Fruit fly (Drosophila melanogaster) whole organism, embryonic: ENCODE results near the gene IntS10.

Experiments
- Bgb ChIP-seq: fragments of 200-800 bp; sonication (Bioruptor generic); IDR thresholded peaks from 2 replicates; pipeline ENCODE4 v1.3.6; 2022; ENCODE audit warnings: missing biosample characterization, missing genetic modification characterization; ENCODE audit not compliant: partially characterized antibody
- Blimp-1 ChIP-seq: fragments of 200-800 bp; sonication (Bioruptor generic); optimal IDR thresholded peaks from 3 replicates; lab custom pipeline; 2018; ENCODE audit warnings: missing biosample characterization, missing genetic modification characterization, mild to moderate bottlenecking, moderate library complexity, missing genetic modification reagents
- BtbVII ChIP-seq: fragments of 200-800 bp; sonication (Bioruptor generic); optimal IDR thresholded peaks from 3 replicates; lab custom pipeline; 2017; ENCODE audit warnings: missing biosample characterization, mild to moderate bottlenecking, missing genetic modification characterization
- CG10267 ChIP-seq: fragments of 200-800 bp; sonication (Bioruptor generic); optimal IDR thresholded peaks from 2 replicates; lab custom pipeline; 2018; ENCODE audit warnings: missing biosample characterization, mild to moderate bottlenecking, missing genetic modification characterization, moderate library complexity
- CG12769 ChIP-seq: fragments of 200-800 bp; sonication (Bioruptor generic); optimal IDR thresholded peaks from 2 replicates; lab custom pipeline; 2019; ENCODE audit warnings: missing biosample characterization, mild to moderate bottlenecking, missing genetic modification characterization, moderate library complexity
- CG13894 ChIP-seq: fragments of 200-800 bp; sonication (Bioruptor generic); optimal IDR thresholded peaks from 3 replicates; lab custom pipeline; 2018; ENCODE audit warnings: missing biosample characterization, mild to moderate bottlenecking, missing genetic modification characterization, moderate library complexity
- CG14965 ChIP-seq: fragments of 200-800 bp; sonication (Bioruptor generic); optimal IDR thresholded peaks from 2 replicates; lab custom pipeline; 2016; ENCODE audit warnings: missing biosample characterization, missing genetic modification characterization, borderline replicate concordance
- CG15269 ChIP-seq: fragments of 200-800 bp; sonication (Bioruptor generic); optimal IDR thresholded peaks from 2 replicates; lab custom pipeline; 2018; ENCODE audit warnings: missing biosample characterization, mild to moderate bottlenecking, missing genetic modification characterization, moderate library complexity
- CG15696 ChIP-seq: fragments of 200-800 bp; sonication (Bioruptor generic); optimal IDR thresholded peaks from 2 replicates; lab custom pipeline; 2019; ENCODE audit warnings: missing biosample characterization, mild to moderate bottlenecking, missing genetic modification characterization, moderate library complexity
- CG18011 ChIP-seq: fragments of 200-800 bp; sonication (Bioruptor generic); optimal IDR thresholded peaks from 2 replicates; lab custom pipeline; 2017; ENCODE audit warnings: missing biosample characterization, missing genetic modification characterization, mild to moderate bottlenecking, moderate library complexity, missing genotype
- CG2116 ChIP-seq: fragments of 200-800 bp; sonication (Bioruptor generic); optimal IDR thresholded peaks from 3 replicates; lab custom pipeline; 2018; ENCODE audit warnings: missing biosample characterization, mild to moderate bottlenecking, missing genetic modification characterization
- CG4328 ChIP-seq: fragments of 200-800 bp; sonication (Bioruptor generic); optimal IDR thresholded peaks from 3 replicates; lab custom pipeline; 2017; ENCODE audit warnings: missing biosample characterization, missing genetic modification reagents, missing genetic modification characterization
- CG5245 ChIP-seq: fragments of 200-800 bp; sonication (Bioruptor generic); optimal IDR thresholded peaks from 3 replicates; lab custom pipeline; 2016; ENCODE audit warnings: missing biosample characterization, missing genetic modification characterization
- CG6791 ChIP-seq: fragments of 200-800 bp; sonication (Bioruptor generic); IDR thresholded peaks from 3 replicates; pipeline ENCODE4 v1.3.6; 2022; ENCODE audit warnings: missing biosample characterization, missing genetic modification characterization; ENCODE audit not compliant: partially characterized antibody
- CG7745 ChIP-seq: fragments of 200-800 bp; sonication (Bioruptor generic); optimal IDR thresholded peaks from 2 replicates; lab custom pipeline; 2018; ENCODE audit warnings: missing biosample characterization, mild to moderate bottlenecking, missing genetic modification characterization, moderate library complexity
- CG7963 ChIP-seq: fragments of 200-800 bp; sonication (Bioruptor generic); IDR thresholded peaks from 3 replicates; pipeline ENCODE4 v1.3.6; 2022; ENCODE audit warnings: missing biosample characterization, missing genetic modification characterization; ENCODE audit not compliant: partially characterized antibody
- CG8281 ChIP-seq: fragments of 200-800 bp; sonication (Bioruptor generic); optimal IDR thresholded peaks from 2 replicates; lab custom pipeline; 2018; ENCODE audit warnings: missing biosample characterization, mild to moderate bottlenecking, missing genetic modification characterization, moderate library complexity
- CG8359 ChIP-seq: fragments of 200-800 bp; sonication (Bioruptor generic); optimal IDR thresholded peaks from 2 replicates; lab custom pipeline; 2017; ENCODE audit warnings: missing biosample characterization, mild to moderate bottlenecking, missing genetic modification characterization, borderline replicate concordance
- CG8478 ChIP-seq: fragments of >200 bp; optimal IDR thresholded peaks from 2 replicates; lab custom pipeline; 2018
- CG9876 ChIP-seq: fragments of 200-800 bp; sonication (Bioruptor generic); optimal IDR thresholded peaks from 2 replicates; lab custom pipeline; 2016; ENCODE audit warnings: missing biosample characterization, missing genetic modification characterization
- CTCF ChIP-seq: fragments of 200-800 bp; sonication (Bioruptor generic); optimal IDR thresholded peaks from 2 replicates; lab custom pipeline; 2017; ENCODE audit warnings: missing biosample characterization, mild to moderate bottlenecking, missing genetic modification characterization, moderate library complexity
- Dll ChIP-seq: fragments of 200-800 bp; sonication (Bioruptor generic); IDR thresholded peaks from 4 replicates; pipeline ENCODE4 v1.3.6; 2022; ENCODE audit warnings: missing biosample characterization, missing genetic modification characterization; ENCODE audit not compliant: partially characterized antibody
- Hr51 ChIP-seq, 2 experiments: fragments of 200-800 bp; sonication (Bioruptor generic); optimal IDR thresholded peaks; 2 replicates in 1 of 2; 3 replicates in 1 of 2; lab custom pipeline; 2016 to 2018; ENCODE audit warnings: missing biosample characterization in 2 of 2, missing genetic modification characterization in 2 of 2, mild to moderate bottlenecking in 1 of 2, moderate library complexity in 1 of 2
- Nf-YB ChIP-seq: fragments of 200-800 bp; sonication (Bioruptor generic); optimal IDR thresholded peaks from 3 replicates; lab custom pipeline; 2019; ENCODE audit warnings: missing biosample characterization, mild to moderate bottlenecking, missing genetic modification characterization, moderate library complexity
- Optix ChIP-seq: fragments of 200-800 bp; sonication (Bioruptor generic); IDR thresholded peaks from 3 replicates; pipeline ENCODE4 v1.3.6; 2022; ENCODE audit warnings: missing biosample characterization, missing genetic modification characterization
- Rfx ChIP-seq: fragments of 200-800 bp; sonication (Bioruptor generic); IDR thresholded peaks from 2 replicates; pipeline ENCODE4 v1.3.6; 2022; ENCODE audit warnings: missing biosample characterization, missing genetic modification characterization
- Scr ChIP-seq: fragments of 200-800 bp; sonication (Bioruptor generic); IDR thresholded peaks from 2 replicates; pipeline ENCODE4 v1.3.6; 2022; ENCODE audit warnings: missing biosample characterization, missing genetic modification characterization; ENCODE audit not compliant: partially characterized antibody
- Sox102F ChIP-seq: fragments of 200-800 bp; sonication (Bioruptor generic); optimal IDR thresholded peaks from 2 replicates; lab custom pipeline; 2018; ENCODE audit warnings: missing biosample characterization, mild to moderate bottlenecking, missing genetic modification characterization, moderate library complexity
- ab ChIP-seq: fragments of 200-800 bp; sonication (Bioruptor generic); optimal IDR thresholded peaks from 2 replicates; lab custom pipeline; 2016; ENCODE audit warnings: missing biosample characterization, missing genetic modification characterization
- dan ChIP-seq: fragments of 200-800 bp; sonication (Bioruptor generic); IDR thresholded peaks from 2 replicates; pipeline ENCODE4 v1.3.6; 2022; ENCODE audit warnings: missing biosample characterization, missing genetic modification characterization
- dati ChIP-seq: fragments of 200-800 bp; sonication (Bioruptor generic); IDR thresholded peaks from 2 replicates; pipeline ENCODE4 v1.3.6; 2022; ENCODE audit warnings: missing biosample characterization, missing genetic modification characterization
- fd102C ChIP-seq: fragments of 200-800 bp; sonication (Bioruptor generic); optimal IDR thresholded peaks from 2 replicates; lab custom pipeline; 2018; ENCODE audit warnings: missing biosample characterization, mild to moderate bottlenecking, missing genetic modification characterization, moderate library complexity
- gro ChIP-seq: fragments of 200-800 bp; sonication (Bioruptor generic); optimal IDR thresholded peaks from 2 replicates; lab custom pipeline; 2016; ENCODE audit warnings: missing biosample characterization, missing genetic modification characterization
- h ChIP-seq: fragments of >200 bp; optimal IDR thresholded peaks from 2 replicates; lab custom pipeline; 2017
- hth ChIP-seq: fragments of >200 bp; optimal IDR thresholded peaks from 2 replicates; lab custom pipeline; 2017; ENCODE audit warnings: inconsistent platforms
- lov ChIP-seq, 2 experiments: fragments of 200-800 bp in 1 of 2; fragments of >200 bp in 1 of 2; sonication (Bioruptor generic) in 1 of 2; IDR thresholded peaks in 1 of 2; optimal IDR thresholded peaks in 1 of 2; 2 replicates in 1 of 2; 3 replicates in 1 of 2; pipeline versions ENCODE4 v1.3.6 to Lab custom; 2017 to 2022; ENCODE audit warnings: missing biosample characterization in 1 of 2, missing genetic modification characterization in 1 of 2
- mam ChIP-seq: fragments of 200-800 bp; sonication (Bioruptor generic); optimal IDR thresholded peaks from 3 replicates; lab custom pipeline; 2016; ENCODE audit warnings: missing biosample characterization, missing genetic modification characterization
- nom ChIP-seq: fragments of 200-800 bp; sonication (Bioruptor generic); optimal IDR thresholded peaks from 2 replicates; lab custom pipeline; 2017; ENCODE audit warnings: missing biosample characterization, missing genetic modification characterization, mild to moderate bottlenecking, moderate library complexity, missing genetic modification reagents
- sc ChIP-seq, 3 experiments: fragments of >200 bp in 2 of 3; fragments of 200-800 bp in 1 of 3; sonication (Bioruptor generic) in 1 of 3; optimal IDR thresholded peaks; 2 replicates in 2 of 3; 3 replicates in 1 of 3; lab custom pipeline; 2017; ENCODE audit warnings: mild to moderate bottlenecking in 1 of 3, missing biosample characterization in 1 of 3, missing genetic modification characterization in 1 of 3, missing genetic modification reagents in 1 of 3
- sima ChIP-seq: fragments of 200-800 bp; sonication (Bioruptor generic); optimal IDR thresholded peaks from 2 replicates; lab custom pipeline; 2016; ENCODE audit warnings: missing biosample characterization, missing genetic modification characterization
- stwl ChIP-seq: fragments of 200-800 bp; sonication (Bioruptor generic); optimal IDR thresholded peaks from 3 replicates; lab custom pipeline; 2018; ENCODE audit warnings: missing biosample characterization, mild to moderate bottlenecking, missing genetic modification characterization, moderate library complexity
- tap ChIP-seq: fragments of 200-800 bp; optimal IDR thresholded peaks from 3 replicates; lab custom pipeline; 2019; ENCODE audit warnings: missing biosample characterization, mild to moderate bottlenecking, missing genetic modification characterization, moderate library complexity
- toy ChIP-seq: fragments of 200-800 bp; sonication (Bioruptor generic); IDR thresholded peaks from 2 replicates; pipeline ENCODE4 v1.3.6; 2022; ENCODE audit warnings: missing biosample characterization, missing genetic modification characterization
- vnd ChIP-seq: fragments of 200-800 bp; sonication (Bioruptor generic); IDR thresholded peaks from 3 replicates; pipeline ENCODE4 v1.3.6; 2022; ENCODE audit warnings: missing biosample characterization, missing genetic modification characterization; ENCODE audit not compliant: partially characterized antibody
- wor ChIP-seq: fragments of 200-800 bp; sonication (Bioruptor generic); IDR thresholded peaks from 2 replicates; pipeline ENCODE4 v1.3.6; 2022; ENCODE audit warnings: missing biosample characterization, missing genetic modification characterization
- z ChIP-seq: fragments of 200-800 bp; sonication (Bioruptor generic); IDR thresholded peaks from 3 replicates; pipeline ENCODE4 v1.3.6; 2022; ENCODE audit warnings: missing biosample characterization, missing genetic modification characterization
- zen2 ChIP-seq: fragments of 200-800 bp; sonication (Bioruptor generic); IDR thresholded peaks from 3 replicates; pipeline ENCODE4 v1.3.6; 2022; ENCODE audit warnings: missing biosample characterization, missing genetic modification characterization; ENCODE audit not compliant: partially characterized antibody

The IntS10 gene

dm6 chr3L:3785002-3785661 lies 21.4 kb upstream of the IntS10 start (continued):
- TF ChIP-seq gro (GFP tag; lab: Kevin White, UChicago), result peak; percentile 63
- TF ChIP-seq ab (GFP tag; lab: Kevin White, UChicago), result peak; percentile 94
- peak; percentile 93 for TF ChIP-seq dati (GFP tag; lab: Robert Waterston, UW)
- TF ChIP-seq CG5245 (GFP tag; lab: Kevin White, UChicago), result peak; percentile 92
- TF ChIP-seq CTCF (GFP tag; lab: Kevin White, UChicago), result peak; percentile 31
- TF ChIP-seq stwl (tag; lab: Kevin White, UChicago), result peak; percentile 6
- peak; percentile 74 for TF ChIP-seq CG8359 (GFP tag; lab: Kevin White, UChicago)
- TF ChIP-seq Hr51 (GFP tag; optimal IDR thresholded peaks at IDR 0.05; lab: Kevin White, UChicago), result peak; percentile 91 to 96
- TF ChIP-seq CG15696 (tag; lab: Kevin White, UChicago), result peak; percentile 69
- TF ChIP-seq CG8281, result peak; percentile 60
- peak; percentile 92 for TF ChIP-seq CG9876 (GFP tag; lab: Kevin White, UChicago)
- peak; percentile 0 for TF ChIP-seq CG13894 (tag; lab: Kevin White, UChicago)
- TF ChIP-seq CG7745, result peak; percentile 50
- TF ChIP-seq CG10267, result peak; percentile 77
- TF ChIP-seq CG18011, result peak; percentile 75
- peak; percentile 95 for TF ChIP-seq dan (GFP tag; lab: Robert Waterston, UW)
- TF ChIP-seq Nf-YB (GFP tag; lab: Kevin White, UChicago), result peak; percentile 72
- TF ChIP-seq Dll (GFP tag; lab: Robert Waterston, UW), result 0 out of 4 replicates have a peak, but pooled peaks have one; percentile 29
- peak; percentile 79 for TF ChIP-seq tap
- peak; percentile 64; the same call in 1 of the 2 replicates for TF ChIP-seq toy
- TF ChIP-seq nom (GFP tag; lab: Kevin White, UChicago), result peak; percentile 80
- peak; percentile 94 for TF ChIP-seq Rfx
- TF ChIP-seq hth (lab: Kevin White, UChicago), result no peak
- no peak for TF ChIP-seq sc (optimal IDR thresholded peaks at IDR 0.05; lab: Kevin White, UChicago)
- peak; percentile 93 for TF ChIP-seq sc (GFP tag; optimal IDR thresholded peaks at IDR 0.05; lab: Kevin White, UChicago)
- peak; percentile 97 for TF ChIP-seq CG12769 (tag; lab: Kevin White, UChicago)
- peak; percentile 43; the same call in 1 of the 2 replicates for TF ChIP-seq Bgb
- TF ChIP-seq vnd, result peak; percentile 42; the same call in 1 of the 3 replicates
- peak; percentile 68 for TF ChIP-seq BtbVII (GFP tag; lab: Kevin White, UChicago)
- TF ChIP-seq CG2116 (GFP tag; lab: Kevin White, UChicago), result peak; percentile 58
- peak; percentile 75 for TF ChIP-seq CG8478
- TF ChIP-seq mam (GFP tag; lab: Kevin White, UChicago), result peak; percentile 94
- peak; percentile 98 for TF ChIP-seq Optix
- TF ChIP-seq CG7963, result no peak
- no peak for TF ChIP-seq lov (optimal IDR thresholded peaks at IDR 0.05; lab: Kevin White, UChicago)
- TF ChIP-seq lov (GFP tag; IDR thresholded peaks at IDR 0.05; lab: Robert Waterston, UW), result peak; percentile 95
- peak; percentile 61 for TF ChIP-seq fd102C (GFP tag; lab: Kevin White, UChicago)
- no peak for TF ChIP-seq zen2 (GFP tag; lab: Robert Waterston, UW)
- TF ChIP-seq z (GFP tag; lab: Robert Waterston, UW), result peak; percentile 67; the same call in 1 of the 3 replicates
- TF ChIP-seq h (lab: Kevin White, UChicago), result no peak
- TF ChIP-seq CG15269 (tag; lab: Kevin White, UChicago), result peak; percentile 94
- TF ChIP-seq Scr, result 0 out of 2 replicates have a peak, but pooled peaks have one; percentile 29
- TF ChIP-seq sima (GFP tag; lab: Kevin White, UChicago), result peak; percentile 61
- TF ChIP-seq wor (GFP tag; lab: Robert Waterston, UW), result peak; percentile 94
- peak; percentile 21; the same call in 1 of the 3 replicates for TF ChIP-seq CG6791
- TF ChIP-seq Sox102F (GFP tag; lab: Kevin White, UChicago), result peak; percentile 97
- TF ChIP-seq CG4328 (GFP tag; lab: Kevin White, UChicago), result no peak
- TF ChIP-seq CG14965 (GFP tag; lab: Kevin White, UChicago), result peak; percentile 80
- TF ChIP-seq Blimp-1, result peak; percentile 87
